Worm (Caenorhabditis elegans): ENCODE data around the gene efr-3.

- TF ChIP-seq nhr-12 (tag; optimal IDR thresholded peaks at IDR 0.05) (no peak), lin-13 (tag; optimal IDR thresholded peaks at IDR 0.05) (no peak), unc-39 (tag; optimal IDR thresholded peaks at IDR 0.05) (no peak), bed-3 (GFP tag; optimal IDR thresholded peaks at IDR 0.05) (no peak), snpc-4 (tag; optimal IDR thresholded peaks at IDR 0.05) (no peak), ztf-11 (tag; optimal IDR thresholded peaks at IDR 0.05) (no peak), ces-1 (GFP tag; optimal IDR thresholded peaks at IDR 0.05) (no peak), elt-1 (tag; optimal IDR thresholded peaks at IDR 0.05; ENCODE audit: borderline replicate concordance, insufficient read depth) (no peak), lin-32 (GFP tag; optimal IDR thresholded peaks at IDR 0.05) (no peak), pha-4 (tag; optimal IDR thresholded peaks at IDR 0.05) (no peak), lsy-2 (tag; optimal IDR thresholded peaks at IDR 0.05) (no peak)
Measured at ce11 chrII:6339948-6340347, 19.0 kb upstream of the efr-3 start, which contains the start of gene C32D5.7.

Measured in whole organism, mixed stage, embryonic.